Worm (Caenorhabditis elegans): ENCODE measurements around the gene C16C4.18.

C16C4.18 gene

ce11 chrII:1893912-1894311 lies 32.8 kb upstream of the C16C4.18 start, which contains the start of gene C16C4.1:
C16C4.1 (plus strand) TSS chrII:1894212.
- no peak for TF ChIP-seq hlh-1 (tag; optimal IDR thresholded peaks at IDR 0.05)
- TF ChIP-seq unc-120 (tag; optimal IDR thresholded peaks at IDR 0.05; ENCODE audit: poor library complexity, severe bottlenecking): no peak
- no peak for TF ChIP-seq lin-13 (tag; optimal IDR thresholded peaks at IDR 0.05)
- no peak for TF ChIP-seq nhr-76 (tag; optimal IDR thresholded peaks at IDR 0.05)
- TF ChIP-seq ceh-83 (GFP tag; optimal IDR thresholded peaks at IDR 0.05): no peak
- TF ChIP-seq elt-3 (tag; optimal IDR thresholded peaks at IDR 0.05): no peak
- TF ChIP-seq tbx-8 (GFP tag; optimal IDR thresholded peaks at IDR 0.05): no peak
- no peak for TF ChIP-seq ham-2 (GFP tag; optimal IDR thresholded peaks at IDR 0.05)
- no peak for TF ChIP-seq flh-1 (GFP tag; optimal IDR thresholded peaks at IDR 0.05)
- no peak for TF ChIP-seq ceh-43 (GFP tag; optimal IDR thresholded peaks at IDR 0.05)
- no peak for TF ChIP-seq elt-1 (tag; optimal IDR thresholded peaks at IDR 0.05; ENCODE audit: borderline replicate concordance, insufficient read depth)
- TF ChIP-seq lin-32 (GFP tag; optimal IDR thresholded peaks at IDR 0.05): no peak
- TF ChIP-seq ces-1 (GFP tag; optimal IDR thresholded peaks at IDR 0.05): no peak
- no peak for TF ChIP-seq nhr-2 (tag; optimal IDR thresholded peaks at IDR 0.05)
- no peak for TF ChIP-seq sem-2 (GFP tag; optimal IDR thresholded peaks at IDR 0.05)

- TF ChIP-seq mls-2 (tag; optimal IDR thresholded peaks at IDR 0.05): no peak
- TF ChIP-seq sptf-1 (tag; optimal IDR thresholded peaks at IDR 0.05): no peak
- TF ChIP-seq nhr-28 (tag; optimal IDR thresholded peaks at IDR 0.05): no peak
- no peak for TF ChIP-seq nhr-2 (tag; optimal IDR thresholded peaks at IDR 0.05)
- TF ChIP-seq bed-3 (GFP tag; optimal IDR thresholded peaks at IDR 0.05): no peak
- TF ChIP-seq M03D4.4 (tag; optimal IDR thresholded peaks at IDR 0.05): no peak
- TF ChIP-seq tbx-8 (GFP tag; optimal IDR thresholded peaks at IDR 0.05): no peak
- no peak for TF ChIP-seq ceh-43 (GFP tag; optimal IDR thresholded peaks at IDR 0.05)
- no peak for TF ChIP-seq lin-13 (tag; optimal IDR thresholded peaks at IDR 0.05)
- TF ChIP-seq flh-1 (GFP tag; optimal IDR thresholded peaks at IDR 0.05): no peak
- no peak for TF ChIP-seq snpc-4 (tag; optimal IDR thresholded peaks at IDR 0.05)
These were observed 29.5 kb upstream of the C16C4.18 start, which contains the start of gene math-9 for ce11 chrII:1890682-1891081. math-9 (minus strand) TSS chrII:1890782.

- TF ChIP-seq M03D4.4 (tag; optimal IDR thresholded peaks at IDR 0.05) (no peak), tbx-8 (GFP tag; optimal IDR thresholded peaks at IDR 0.05) (no peak), nhr-28 (tag; optimal IDR thresholded peaks at IDR 0.05) (no peak), hlh-1 (tag; optimal IDR thresholded peaks at IDR 0.05) (no peak), bed-3 (GFP tag; optimal IDR thresholded peaks at IDR 0.05) (no peak), lin-13 (tag; optimal IDR thresholded peaks at IDR 0.05) (no peak), elt-3 (tag; optimal IDR thresholded peaks at IDR 0.05) (no peak), ceh-43 (GFP tag; optimal IDR thresholded peaks at IDR 0.05) (no peak), ztf-11 (tag; optimal IDR thresholded peaks at IDR 0.05) (no peak), unc-39 (tag; optimal IDR thresholded peaks at IDR 0.05) (no peak), lin-32 (GFP tag; optimal IDR thresholded peaks at IDR 0.05) (no peak), ceh-83 (GFP tag; optimal IDR thresholded peaks at IDR 0.05) (no peak), nhr-237 (tag; optimal IDR thresholded peaks at IDR 0.05) (no peak), lsy-2 (tag; optimal IDR thresholded peaks at IDR 0.05) (no peak), ceh-39 (tag; optimal IDR thresholded peaks at IDR 0.05) (no peak), mls-2 (tag; optimal IDR thresholded peaks at IDR 0.05) (no peak), nhr-2 (tag; optimal IDR thresholded peaks at IDR 0.05) (no peak), mep-1 (tag; optimal IDR thresholded peaks at IDR 0.05) (no peak), mab-5 (tag; optimal IDR thresholded peaks at IDR 0.05) (no peak)
These were observed 27.9 kb upstream of the C16C4.18 start, which contains the start of gene math-8 for ce11 chrII:1889071-1889470. math-8 (minus strand) TSS chrII:1889171.

- TF ChIP-seq elt-1 (tag; optimal IDR thresholded peaks at IDR 0.05; ENCODE audit: borderline replicate concordance, insufficient read depth): no peak
- no peak for TF ChIP-seq pha-4 (tag; optimal IDR thresholded peaks at IDR 0.05)
- TF ChIP-seq nhr-12 (tag; optimal IDR thresholded peaks at IDR 0.05): no peak
- no peak for TF ChIP-seq elt-3 (tag; optimal IDR thresholded peaks at IDR 0.05)
- TF ChIP-seq ztf-11 (tag; optimal IDR thresholded peaks at IDR 0.05): no peak
- no peak for TF ChIP-seq nhr-76 (tag; optimal IDR thresholded peaks at IDR 0.05)
These were observed 25.2 kb upstream of the C16C4.18 start, which contains the start of gene math-7 for ce11 chrII:1886379-1886778. math-7 (minus strand) TSS chrII:1886479.

- TF ChIP-seq tbx-8 (GFP tag; optimal IDR thresholded peaks at IDR 0.05) (no peak), unc-120 (tag; optimal IDR thresholded peaks at IDR 0.05; ENCODE audit: poor library complexity, severe bottlenecking) (no peak), flh-1 (GFP tag; optimal IDR thresholded peaks at IDR 0.05) (no peak), bed-3 (GFP tag; optimal IDR thresholded peaks at IDR 0.05) (no peak), ham-2 (GFP tag; optimal IDR thresholded peaks at IDR 0.05) (no peak), lsy-2 (tag; optimal IDR thresholded peaks at IDR 0.05) (no peak), elt-1 (tag; optimal IDR thresholded peaks at IDR 0.05; ENCODE audit: borderline replicate concordance, insufficient read depth) (no peak), drap-1 (GFP tag; optimal IDR thresholded peaks at IDR 0.05) (no peak), ceh-39 (tag; optimal IDR thresholded peaks at IDR 0.05) (no peak), mls-2 (tag; optimal IDR thresholded peaks at IDR 0.05) (no peak), mep-1 (tag; optimal IDR thresholded peaks at IDR 0.05) (no peak), sem-2 (GFP tag; optimal IDR thresholded peaks at IDR 0.05) (no peak), unc-62 (GFP tag; optimal IDR thresholded peaks at IDR 0.05) (no peak)
These were observed 23.5 kb upstream of the C16C4.18 start, which contains the start of gene math-6 for ce11 chrII:1884635-1885034. math-6 (minus strand) TSS chrII:1884735.

All from whole organism, mixed stage, embryonic.